Fruit fly (Drosophila melanogaster) whole organism, prepupa: ENCODE measurements around the gene Tdg.
A peak's percentile ranks its signal among the peaks of the same experiment; 100 is the strongest.

Experiments
- CG11902 ChIP-seq: fragments of 200-800 bp; sonication (Bioruptor generic); optimal IDR thresholded peaks from 3 replicates; lab custom pipeline; 2016; ENCODE audit warnings: missing biosample characterization, missing genetic modification characterization
- CG16779 ChIP-seq: fragments of 200-800 bp; sonication (Bioruptor generic); optimal IDR thresholded peaks from 3 replicates; lab custom pipeline; 2017; ENCODE audit warnings: missing biosample characterization, mild to moderate bottlenecking, missing genetic modification characterization
- CG3919 ChIP-seq: fragments of 200-800 bp; sonication (Bioruptor generic); optimal IDR thresholded peaks from 3 replicates; lab custom pipeline; 2016; ENCODE audit warnings: missing biosample characterization, missing genetic modification characterization
- CG8319 ChIP-seq: fragments of 200-800 bp; sonication (Bioruptor generic); optimal IDR thresholded peaks from 3 replicates; lab custom pipeline; 2016; ENCODE audit warnings: missing biosample characterization, missing genetic modification characterization
- Eip78C ChIP-seq: fragments of 200-800 bp; sonication (Bioruptor generic); peaks from one replicate; lab custom pipeline; 2016; ENCODE audit warnings: missing biosample characterization, missing genetic modification characterization
- Hr39 ChIP-seq: fragments of 200-800 bp; sonication (Bioruptor generic); optimal IDR thresholded peaks from 2 replicates; lab custom pipeline; 2016; ENCODE audit warnings: missing biosample characterization, missing genetic modification characterization
- Sox102F ChIP-seq: fragments of 200-800 bp; sonication (Bioruptor generic); optimal IDR thresholded peaks from 2 replicates; lab custom pipeline; 2016; ENCODE audit warnings: missing biosample characterization, mild to moderate bottlenecking, missing genetic modification characterization
- achi ChIP-seq: fragments of 200-800 bp; sonication (Bioruptor generic); optimal IDR thresholded peaks from 3 replicates; lab custom pipeline; 2016; ENCODE audit warnings: missing biosample characterization, missing genetic modification characterization
- lz ChIP-seq: fragments of 200-800 bp; sonication (Bioruptor generic); optimal IDR thresholded peaks from 3 replicates; lab custom pipeline; 2016; ENCODE audit warnings: missing biosample characterization, missing genetic modification characterization
- ss ChIP-seq, 2 experiments: fragments of 200-800 bp; sonication (Bioruptor generic); optimal IDR thresholded peaks; 2 replicates in 1 of 2; 3 replicates in 1 of 2; lab custom pipeline; 2017 to 2018; ENCODE audit warnings: mild to moderate bottlenecking in 2 of 2, missing biosample characterization in 2 of 2, missing genetic modification characterization in 2 of 2, moderate library complexity in 1 of 2

DNA sequence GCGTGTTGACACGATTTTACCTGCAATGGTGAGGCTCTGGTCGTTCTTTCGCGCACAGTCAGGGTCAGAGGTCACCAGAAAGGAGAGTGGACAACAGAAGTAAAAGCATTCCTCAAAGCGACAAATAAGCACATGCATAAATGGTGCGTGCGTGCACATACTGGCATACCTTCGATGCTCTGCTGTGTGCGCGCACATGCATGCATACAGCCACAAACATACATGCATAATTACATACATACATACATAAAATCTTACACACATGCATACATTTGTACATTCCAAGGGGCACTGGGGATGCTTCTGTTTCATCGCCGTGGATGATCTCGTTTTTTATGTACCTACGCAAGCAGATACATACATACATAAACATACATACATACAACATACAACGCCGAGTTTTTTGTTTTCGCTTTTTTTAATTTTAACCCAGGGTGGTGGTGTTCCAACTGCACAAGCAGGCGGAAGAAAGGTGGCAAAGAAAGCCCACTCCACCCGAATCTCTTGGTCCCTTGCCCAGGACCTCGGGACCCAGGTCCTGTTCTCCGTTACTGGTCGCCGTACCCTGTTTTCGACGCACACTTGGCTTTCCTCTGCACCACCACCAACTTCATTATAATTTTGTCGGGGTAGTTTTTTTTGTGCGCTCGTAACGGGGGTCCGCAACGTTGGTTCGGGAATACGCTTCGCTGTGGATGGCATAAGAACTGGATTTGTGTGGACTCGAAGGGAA, 68.7 kb downstream of the Tdg start, which contains the start of gene Asator:
- TF ChIP-seq achi (GFP tag; lab: Kevin White, UChicago) (peak; percentile 54), CG11902 (GFP tag; lab: Kevin White, UChicago) (peak; percentile 46), ss (GFP tag; optimal IDR thresholded peaks at IDR 0.05; lab: Kevin White, UChicago) (peak; percentile 57 to 85), Hr39 (peak; percentile 67), CG16779 (tag; lab: Kevin White, UChicago) (no peak), CG3919 (GFP tag; lab: Kevin White, UChicago) (no peak), Eip78C (GFP tag; lab: Kevin White, UChicago) (peak; percentile 90), lz (GFP tag; lab: Kevin White, UChicago) (peak; percentile 65), Sox102F (GFP tag; lab: Kevin White, UChicago) (peak; percentile 70), CG8319 (GFP tag; lab: Kevin White, UChicago) (peak; percentile 35)
